Worm (Caenorhabditis elegans): ENCODE measurements around the gene T04C9.2.

DNA sequence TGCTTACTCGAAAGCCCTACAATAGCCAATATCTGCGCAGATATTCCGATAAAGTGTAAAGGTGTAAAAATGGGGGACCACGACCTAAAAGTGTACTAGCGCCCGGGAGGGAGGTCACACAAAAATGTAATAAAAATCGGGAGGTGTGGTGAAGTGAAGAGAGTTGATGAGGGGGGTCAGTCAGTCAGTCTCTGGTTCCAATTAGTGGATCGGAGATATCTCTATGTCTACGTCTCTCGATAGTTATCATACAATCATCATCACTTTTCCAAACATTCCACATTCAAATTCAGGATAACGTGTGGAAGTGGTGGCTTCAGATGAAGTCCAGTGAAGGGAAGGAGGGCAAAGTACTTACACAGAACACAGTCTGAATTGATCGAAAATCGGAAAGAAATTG lies 15.7 kb upstream of the T04C9.2 start:
- no peak for TF ChIP-seq snpc-4 (tag; optimal IDR thresholded peaks at IDR 0.05)
- no peak for TF ChIP-seq zfp-2 (tag; optimal IDR thresholded peaks at IDR 0.05)
